Worm (Caenorhabditis elegans): ENCODE measurements around the gene T07F8.4.

T07F8.4 gene

DNA sequence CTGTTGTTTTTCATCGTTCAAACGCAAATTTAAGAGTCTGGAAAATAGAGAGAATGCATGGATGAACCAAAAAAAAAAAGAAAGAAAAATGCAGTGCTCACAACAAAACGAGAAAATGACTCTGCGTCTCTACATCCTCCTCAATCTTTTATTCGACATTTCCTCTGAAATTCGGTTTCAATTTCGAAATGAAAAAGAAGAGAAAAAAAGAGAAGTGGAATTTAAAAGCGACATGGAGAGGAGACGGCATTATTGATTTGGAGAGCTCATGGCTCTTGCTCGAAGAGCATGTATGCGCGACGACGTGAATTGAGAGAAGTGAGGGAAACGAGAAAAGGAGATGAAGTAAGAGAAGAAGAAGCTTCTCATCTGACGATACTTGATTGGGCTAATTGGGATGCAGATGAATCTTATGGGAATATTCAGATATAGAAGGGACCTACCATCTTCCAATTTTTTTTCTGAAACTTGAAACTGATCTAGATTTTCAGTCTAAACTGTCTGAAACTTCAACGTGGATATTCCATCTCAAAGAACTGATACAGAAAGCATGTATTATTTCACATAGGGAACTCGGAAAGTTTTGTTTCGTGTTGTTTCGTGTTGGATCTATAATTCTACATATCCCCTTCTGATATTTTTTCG, 20.7 kb downstream of the T07F8.4 start:
- peak in 1 of 2 experiments; percentile 35 for TF ChIP-seq lsy-2 (tag; optimal IDR thresholded peaks at IDR 0.05)
- no peak for TF ChIP-seq nhr-10 (tag; optimal IDR thresholded peaks at IDR 0.05)
- TF ChIP-seq egl-27 (tag; optimal IDR thresholded peaks at IDR 0.05), result no peak
- TF ChIP-seq sem-4 (tag; optimal IDR thresholded peaks at IDR 0.05), result peak; percentile 16
- TF ChIP-seq nhr-6 (tag; optimal IDR thresholded peaks at IDR 0.05), result no peak
- TF ChIP-seq R02D3.7 (tag; optimal IDR thresholded peaks at IDR 0.05), result no peak
- no peak for TF ChIP-seq mab-5 (tag; optimal IDR thresholded peaks at IDR 0.05)
- TF ChIP-seq zag-1 (tag; optimal IDR thresholded peaks at IDR 0.05), result peak; percentile 21
- TF ChIP-seq sma-3 (GFP tag; optimal IDR thresholded peaks at IDR 0.05), result no peak
- no peak for TF ChIP-seq blmp-1 (tag; optimal IDR thresholded peaks at IDR 0.05; ENCODE audit: insufficient read depth)
- no peak for TF ChIP-seq nhr-77 (tag; optimal IDR thresholded peaks at IDR 0.05)
- peak; percentile 45 for TF ChIP-seq unc-55 (GFP tag; optimal IDR thresholded peaks at IDR 0.05)
- TF ChIP-seq nhr-23 (tag; optimal IDR thresholded peaks at IDR 0.05), result no peak
- TF ChIP-seq ztf-1 (GFP tag; conservative IDR thresholded peaks at IDR 0.05), result no peak
- peak; percentile 58 for TF ChIP-seq C34F6.9 (tag; optimal IDR thresholded peaks at IDR 0.05)
- TF ChIP-seq nhr-11 (tag; optimal IDR thresholded peaks at IDR 0.05), result no peak
- peak; percentile 28 for TF ChIP-seq nhr-129 (tag; optimal IDR thresholded peaks at IDR 0.05)
- TF ChIP-seq F13H6.1 (tag; optimal IDR thresholded peaks at IDR 0.05), result no peak
- no peak for TF ChIP-seq lin-11 (tag; optimal IDR thresholded peaks at IDR 0.05)
- no peak for TF ChIP-seq lin-39 (tag; optimal IDR thresholded peaks at IDR 0.05)

DNA sequence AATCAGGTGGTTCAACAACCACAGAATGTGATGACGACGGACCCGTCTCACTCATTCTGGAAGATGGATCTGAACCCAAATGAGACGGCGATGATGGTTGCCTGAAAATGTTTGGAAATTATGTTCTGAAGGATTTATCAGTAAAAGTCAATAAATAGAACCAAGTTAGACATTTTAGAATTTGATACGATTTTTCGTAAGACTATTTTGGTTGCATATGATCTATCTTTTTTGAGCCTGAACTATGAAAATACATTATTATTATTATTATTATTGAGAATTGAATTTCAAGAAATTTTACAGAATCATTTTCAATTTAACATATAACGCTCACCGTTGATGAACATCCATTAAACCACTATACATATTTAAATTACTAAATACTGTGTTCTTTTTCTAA, 21.9 kb downstream of the T07F8.4 start, which contains the start of gene F10E7.9:
TSS of gene F10E7.9 (minus strand) at position 101 of the 400 bp plus-strand sequence.
- no peak for TF ChIP-seq egl-27 (tag; optimal IDR thresholded peaks at IDR 0.05)
- no peak for TF ChIP-seq mbf-1 (tag; optimal IDR thresholded peaks at IDR 0.05)
- TF ChIP-seq mdl-1 (tag; optimal IDR thresholded peaks at IDR 0.05), result no peak
- TF ChIP-seq Y55F3AM.14 (GFP tag; optimal IDR thresholded peaks at IDR 0.05), result no peak
- no peak for TF ChIP-seq nhr-10 (tag; optimal IDR thresholded peaks at IDR 0.05)
- no peak for TF ChIP-seq sma-9 (GFP tag; optimal IDR thresholded peaks at IDR 0.05)
- no peak for TF ChIP-seq sma-9 (tag; optimal IDR thresholded peaks at IDR 0.05)
- no peak for TF ChIP-seq unc-39 (tag; optimal IDR thresholded peaks at IDR 0.05)
- no peak for TF ChIP-seq lin-13 (GFP tag; optimal IDR thresholded peaks at IDR 0.05)
- TF ChIP-seq elt-3 (tag; optimal IDR thresholded peaks at IDR 0.05), result no peak
- no peak for TF ChIP-seq sem-4 (tag; optimal IDR thresholded peaks at IDR 0.05)
- TF ChIP-seq unc-62 (GFP tag; optimal IDR thresholded peaks at IDR 0.05), result no peak
- no peak for TF ChIP-seq nhr-6 (tag; optimal IDR thresholded peaks at IDR 0.05)
- no peak for TF ChIP-seq nhr-23 (tag; optimal IDR thresholded peaks at IDR 0.05)
- no peak for TF ChIP-seq F13H6.1 (tag; optimal IDR thresholded peaks at IDR 0.05)
- TF ChIP-seq lsy-2 (tag; optimal IDR thresholded peaks at IDR 0.05), result no peak
- TF ChIP-seq nhr-21 (tag; optimal IDR thresholded peaks at IDR 0.05), result no peak
- TF ChIP-seq ceh-82 (tag; optimal IDR thresholded peaks at IDR 0.05), result no peak
- TF ChIP-seq nhr-77 (tag; optimal IDR thresholded peaks at IDR 0.05), result no peak
- TF ChIP-seq ama-1 (optimal IDR thresholded peaks at IDR 0.05), result no peak
- TF ChIP-seq nhr-11 (tag; optimal IDR thresholded peaks at IDR 0.05), result no peak

DNA sequence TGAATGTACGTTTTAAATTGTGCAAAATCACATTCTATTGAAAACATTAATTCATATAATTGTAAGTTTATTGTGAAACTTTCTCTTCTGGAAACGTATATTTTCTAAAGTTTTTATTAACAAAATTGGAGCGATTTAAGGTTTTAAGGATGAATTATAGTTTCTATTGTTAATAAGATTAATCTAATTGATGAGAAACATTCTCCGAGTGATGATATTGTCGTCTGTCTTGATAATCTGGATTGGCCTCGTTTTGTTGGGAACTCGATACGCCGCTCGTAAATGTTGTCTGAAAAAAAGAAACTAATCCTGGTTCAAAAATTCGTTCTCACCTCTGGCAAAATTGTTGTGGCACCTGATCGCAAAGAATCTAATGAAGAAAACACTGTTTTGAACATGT, 25.5 kb downstream of the T07F8.4 start:
- TF ChIP-seq nhr-10 (tag; optimal IDR thresholded peaks at IDR 0.05) (no peak), nhr-12 (tag; optimal IDR thresholded peaks at IDR 0.05) (no peak), fos-1 (tag; optimal IDR thresholded peaks at IDR 0.05) (no peak), ztf-11 (tag; optimal IDR thresholded peaks at IDR 0.05) (no peak), peb-1 (tag; optimal IDR thresholded peaks at IDR 0.05) (no peak), nhr-237 (tag; optimal IDR thresholded peaks at IDR 0.05) (no peak), unc-62 (GFP tag; optimal IDR thresholded peaks at IDR 0.05) (no peak), nhr-6 (tag; optimal IDR thresholded peaks at IDR 0.05) (no peak), lin-39 (tag; optimal IDR thresholded peaks at IDR 0.05) (no peak)
